Worm (Caenorhabditis elegans) whole organism, L4/young adult: Measurements from ENCODE around the gene sqv-6.

ENCODE experiments used
- dao-5 ChIP-seq: sonication (generic microtip); optimal IDR thresholded peaks from 2 replicates; lab custom pipeline; 2016; ENCODE audit warnings: missing genotype, missing genetic modification characterization, moderate library complexity, missing compliant biosample characterization
- him-1 ChIP-seq: sonication (generic microtip); optimal IDR thresholded peaks from 2 replicates; lab custom pipeline; 2016; ENCODE audit warnings: missing genotype, missing genetic modification reagents, missing genetic modification characterization, missing compliant biosample characterization

DNA sequence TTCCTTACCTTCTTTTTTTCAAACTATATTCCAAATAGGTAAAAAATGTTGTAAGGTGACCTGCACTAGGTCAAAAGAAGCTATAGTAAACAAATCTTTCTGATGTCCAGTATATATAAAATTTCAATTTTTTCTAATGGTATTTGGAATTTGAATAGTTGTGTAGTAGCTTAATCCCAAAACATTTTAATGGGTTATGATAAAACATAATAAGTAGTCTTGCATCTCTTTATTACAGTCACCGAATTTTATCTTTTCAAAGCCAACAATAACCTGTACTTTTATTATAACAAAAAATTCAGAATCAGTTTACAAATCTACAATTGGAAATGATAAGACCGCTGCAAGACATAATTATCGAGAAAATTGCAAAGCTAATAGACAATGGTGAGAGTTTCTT lies 47.1 kb downstream of the sqv-6 start, which contains the start of gene H24K24.2:
- TF ChIP-seq him-1 (tag; lab: Kevin White, UChicago) = no peak
- TF ChIP-seq dao-5 = no peak
